Fruit fly (Drosophila melanogaster): ENCODE data around the gene CG9040.

The CG9040 gene

DNA sequence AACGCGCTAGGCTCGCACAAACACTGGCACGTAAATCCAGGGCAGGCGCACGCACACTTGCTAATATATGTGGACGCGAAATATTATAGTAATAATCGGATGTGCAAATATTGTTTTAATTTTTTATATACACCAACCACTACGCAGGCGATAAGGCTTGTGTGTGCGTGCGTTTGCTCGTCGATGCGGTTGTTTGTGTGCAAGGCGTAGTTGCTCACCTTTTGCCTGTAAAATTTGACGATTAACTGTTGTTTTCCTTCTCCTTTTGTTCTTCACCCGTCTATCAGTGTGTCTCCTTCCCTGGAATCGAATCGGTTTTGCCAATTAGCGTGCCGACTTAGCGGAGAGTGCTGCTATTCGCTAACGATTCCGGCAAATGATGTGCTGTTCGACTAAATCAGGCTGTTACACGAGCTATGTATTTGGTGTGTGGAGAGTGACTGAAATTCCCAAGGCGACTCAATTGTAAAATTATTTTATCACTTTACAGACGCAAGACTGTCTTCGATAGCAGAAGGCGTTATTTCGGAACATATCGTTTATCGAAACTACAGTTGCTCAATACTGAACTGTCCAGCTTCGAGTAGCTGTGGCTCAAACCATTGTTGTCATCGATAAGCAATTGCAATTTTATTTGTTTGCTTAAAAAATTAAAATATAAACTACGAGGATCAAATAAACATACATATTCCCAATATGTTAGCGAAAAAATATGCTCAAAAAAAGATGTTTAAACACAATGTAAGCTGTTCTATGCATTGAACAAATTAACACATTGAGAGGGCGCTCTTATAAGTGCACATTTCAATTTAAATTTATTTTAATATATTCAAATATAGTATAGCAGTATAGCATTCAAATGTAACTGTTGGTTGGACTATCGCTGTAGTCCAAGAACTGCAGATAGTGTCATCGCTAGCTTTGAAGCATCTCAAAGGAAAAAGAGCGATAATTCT, 43.8 kb downstream of the CG9040 start, which contains the start of the genes CG6650 and endos (continued):
- TF ChIP-seq jing (GFP tag; optimal IDR thresholded peaks at IDR 0.05) (no peak), CG10959 (GFP tag; IDR thresholded peaks at IDR 0.05) (no peak), phol (tag; optimal IDR thresholded peaks at IDR 0.05) (peak; percentile 64), CG10147 (GFP tag; optimal IDR thresholded peaks at IDR 0.05) (no peak), Doc3 (GFP tag; IDR thresholded peaks at IDR 0.05; ENCODE audit: partially characterized antibody) (peak; percentile 65; the same call in 2 of the 3 replicates), Oaz (GFP tag; IDR thresholded peaks at IDR 0.05) (no peak), pnt (GFP tag; optimal IDR thresholded peaks at IDR 0.05) (no peak), CG17359 (tag; optimal IDR thresholded peaks at IDR 0.05) (no peak), jigr1 (GFP tag; IDR thresholded peaks at IDR 0.05) (peak; percentile 56; the same call in 1 of the 3 replicates), CG12104 (GFP tag; optimal IDR thresholded peaks at IDR 0.05) (peak; percentile 32), Bgb (GFP tag; IDR thresholded peaks at IDR 0.05; ENCODE audit: partially characterized antibody) (peak; percentile 76), inv (GFP tag; IDR thresholded peaks at IDR 0.05; ENCODE audit: partially characterized antibody) (peak; percentile 68), CG18599 (GFP tag; optimal IDR thresholded peaks at IDR 0.05) (peak; percentile 56), mld (GFP tag; IDR thresholded peaks at IDR 0.05; ENCODE audit: partially characterized antibody) (peak; percentile 37; the same call in 1 of the 3 replicates), CG9817 (tag; optimal IDR thresholded peaks at IDR 0.05) (peak; percentile 48), CG17385 (GFP tag; optimal IDR thresholded peaks at IDR 0.05) (peak; percentile 24), Pdp1 (GFP tag; optimal IDR thresholded peaks at IDR 0.05) (peak in 1 of 2 experiments; percentile 49), CG12659 (GFP tag; optimal IDR thresholded peaks at IDR 0.05) (peak; percentile 49), Sox102F (GFP tag; optimal IDR thresholded peaks at IDR 0.05) (no peak), CG4820 (GFP tag; optimal IDR thresholded peaks at IDR 0.05) (peak; percentile 2), CG10654 (GFP tag; optimal IDR thresholded peaks at IDR 0.05) (peak; percentile 13), pzg (GFP tag; optimal IDR thresholded peaks at IDR 0.05) (peak; percentile 70), ERR (GFP tag; optimal IDR thresholded peaks at IDR 0.05) (no peak), Ets65A (GFP tag) (peak; percentile 88), CG13287 (GFP tag; IDR thresholded peaks at IDR 0.05; ENCODE audit: partially characterized antibody) (peak; percentile 78), E2f2 (GFP tag; IDR thresholded peaks at IDR 0.05) (peak; percentile 53; the same call in 1 of the 2 replicates), CG11093 (GFP tag; IDR thresholded peaks at IDR 0.05) (0 out of 3 replicates have a peak, but pooled peaks have one; percentile 33), CG8924 (tag; optimal IDR thresholded peaks at IDR 0.05) (peak; percentile 23), bsh (GFP tag; optimal IDR thresholded peaks at IDR 0.05) (peak in 1 of 2 experiments; percentile 3), Fer2 (tag; optimal IDR thresholded peaks at IDR 0.05) (peak; percentile 24), Asciz (GFP tag; optimal IDR thresholded peaks at IDR 0.05) (no peak), Nf-YA (GFP tag; IDR thresholded peaks at IDR 0.05) (no peak), CG2116 (GFP tag; optimal IDR thresholded peaks at IDR 0.05) (peak; percentile 96), CG10209 (GFP tag; optimal IDR thresholded peaks at IDR 0.05) (no peak), hb (GFP tag; IDR thresholded peaks at IDR 0.05; ENCODE audit: partially characterized antibody) (peak; percentile 65), nerfin-2 (GFP tag; IDR thresholded peaks at IDR 0.05; ENCODE audit: partially characterized antibody) (peak; percentile 75), CG2875 (GFP tag; optimal IDR thresholded peaks at IDR 0.05) (no peak), CG13296 (GFP tag; optimal IDR thresholded peaks at IDR 0.05) (peak; percentile 69), CG9876 (GFP tag; optimal IDR thresholded peaks at IDR 0.05) (no peak), CG1233 (GFP tag; optimal IDR thresholded peaks at IDR 0.05) (peak; percentile 16), Dbx (GFP tag; IDR thresholded peaks at IDR 0.05) (peak; percentile 24; the same call in 1 of the 3 replicates), CG34376 (GFP tag; optimal IDR thresholded peaks at IDR 0.05) (peak; percentile 82), bowl (GFP tag; IDR thresholded peaks at IDR 0.05) (no peak), CG8478 (optimal IDR thresholded peaks at IDR 0.05) (no peak), CG8290 (GFP tag; optimal IDR thresholded peaks at IDR 0.05) (peak; percentile 9), CG8290 (tag; optimal IDR thresholded peaks at IDR 0.05) (no peak), Chrac-16 (GFP tag; optimal IDR thresholded peaks at IDR 0.05) (peak; percentile 18)
